Fruit fly (Drosophila melanogaster): ENCODE data around the gene CG42327.

Gene CG42327

dm6 chr3R:11691747-11692146, 35.8 kb downstream of the CG42327 start, which contains the start of gene CG18765:
Gene CG18765, minus strand, starts transcription at chr3R:11691799.
- TF ChIP-seq CG1233 (GFP tag; optimal IDR thresholded peaks at IDR 0.05) (no peak), Awh (GFP tag; IDR thresholded peaks at IDR 0.05) (no peak), CG3726 (GFP tag; IDR thresholded peaks at IDR 0.05) (no peak), cas (GFP tag; IDR thresholded peaks at IDR 0.05) (no peak), scrt (GFP tag; optimal IDR thresholded peaks at IDR 0.05) (no peak), Dll (GFP tag; IDR thresholded peaks at IDR 0.05; ENCODE audit: partially characterized antibody) (no peak), ttk (GFP tag; IDR thresholded peaks at IDR 0.05) (no peak), Dref (GFP tag; IDR thresholded peaks at IDR 0.05) (no peak), CG15601 (tag; optimal IDR thresholded peaks at IDR 0.05) (no peak), mld (GFP tag; IDR thresholded peaks at IDR 0.05; ENCODE audit: partially characterized antibody) (no peak), Sin3A (optimal IDR thresholded peaks at IDR 0.05) (no peak), Hmx (GFP tag; optimal IDR thresholded peaks at IDR 0.05) (no peak), CG33213 (GFP tag; optimal IDR thresholded peaks at IDR 0.05) (no peak), CG14710 (tag; optimal IDR thresholded peaks at IDR 0.05) (no peak), CG8944 (GFP tag; optimal IDR thresholded peaks at IDR 0.05) (no peak), Hr3 (GFP tag; optimal IDR thresholded peaks at IDR 0.05) (no peak), jing (GFP tag; optimal IDR thresholded peaks at IDR 0.05) (no peak), grau (tag; optimal IDR thresholded peaks at IDR 0.05) (no peak), CG13287 (GFP tag; IDR thresholded peaks at IDR 0.05; ENCODE audit: partially characterized antibody) (no peak), H2.0 (GFP tag; IDR thresholded peaks at IDR 0.05) (no peak), exex (tag; optimal IDR thresholded peaks at IDR 0.05) (peak; percentile 79), CG34376 (GFP tag; optimal IDR thresholded peaks at IDR 0.05) (peak; percentile 59), CG12104 (GFP tag; optimal IDR thresholded peaks at IDR 0.05) (no peak), BtbVII (GFP tag; optimal IDR thresholded peaks at IDR 0.05) (no peak), dmrt11E (tag; optimal IDR thresholded peaks at IDR 0.05) (no peak), sd (tag; optimal IDR thresholded peaks at IDR 0.05) (peak; percentile 32), h (optimal IDR thresholded peaks at IDR 0.05) (no peak), sens (GFP tag) (peak; percentile 14), nom (GFP tag; optimal IDR thresholded peaks at IDR 0.05) (no peak), unpg (GFP tag; optimal IDR thresholded peaks at IDR 0.05) (no peak), p53 (GFP tag; optimal IDR thresholded peaks at IDR 0.05) (no peak), mirr (GFP tag; optimal IDR thresholded peaks at IDR 0.05) (peak; percentile 49), TFAM (GFP tag; optimal IDR thresholded peaks at IDR 0.05) (no peak), run (tag; optimal IDR thresholded peaks at IDR 0.05) (no peak), twi (tag; optimal IDR thresholded peaks at IDR 0.05) (no peak), jumu (GFP tag; optimal IDR thresholded peaks at IDR 0.05) (no peak), CG43689 (GFP tag; IDR thresholded peaks at IDR 0.05) (no peak), CG3281 (GFP tag; optimal IDR thresholded peaks at IDR 0.05) (no peak), CG2875 (GFP tag; optimal IDR thresholded peaks at IDR 0.05) (no peak), trem (tag; optimal IDR thresholded peaks at IDR 0.05) (no peak), crol (GFP tag; IDR thresholded peaks at IDR 0.05) (no peak), CG13624 (GFP tag; optimal IDR thresholded peaks at IDR 0.05) (no peak), tin (GFP tag; optimal IDR thresholded peaks at IDR 0.05) (no peak), CG5180 (GFP tag; optimal IDR thresholded peaks at IDR 0.05) (no peak)
